Worm (Caenorhabditis elegans) whole organism, early embryonic: ENCODE results near the gene C07A9.9.
A peak's percentile ranks its signal among the peaks of the same experiment; 100 is the strongest.

Experiments used
- B0310.2 ChIP-seq: sonication (generic microtip); optimal IDR thresholded peaks from 2 replicates; lab custom pipeline; 2016; ENCODE audit warnings: mild to moderate bottlenecking, missing genetic modification characterization, missing compliant biosample characterization
- F13C5.2 ChIP-seq: sonication (generic microtip); optimal IDR thresholded peaks from 2 replicates; lab custom pipeline; 2017; ENCODE audit warnings: mild to moderate bottlenecking, missing genetic modification characterization, inconsistent platforms, missing compliant biosample characterization
- aly-1 ChIP-seq: sonication (generic microtip); optimal IDR thresholded peaks from 2 replicates; lab custom pipeline; 2016; ENCODE audit warnings: missing genetic modification characterization, missing compliant biosample characterization
- ama-1 ChIP-seq: fragments of 150-350 bp; optimal IDR thresholded peaks from 2 replicates; lab custom pipeline; 2014
- ceh-13 ChIP-seq: fragments of 200-800 bp; sonication (Bioruptor generic); optimal IDR thresholded peaks from 2 replicates; lab custom pipeline; 2018; ENCODE audit warnings: mild to moderate bottlenecking, missing genetic modification characterization, missing compliant biosample characterization
- ceh-36 ChIP-seq: sonication (generic microtip); optimal IDR thresholded peaks from 2 replicates; lab custom pipeline; 2016; ENCODE audit warnings: missing genetic modification characterization, inconsistent platforms, missing compliant biosample characterization
- ets-7 ChIP-seq: sonication (generic microtip); optimal IDR thresholded peaks from 2 replicates; lab custom pipeline; 2016; ENCODE audit warnings: missing genotype, missing genetic modification characterization, missing compliant biosample characterization
- flt-1 ChIP-seq: fragments of 200-800 bp; sonication (Bioruptor generic); IDR thresholded peaks from 2 replicates; pipeline ENCODE4 v1.3.6; 2022; ENCODE audit warnings: missing genetic modification characterization, missing compliant biosample characterization
- hmbx-1 ChIP-seq: sonication (generic microtip); optimal IDR thresholded peaks from 2 replicates; lab custom pipeline; 2016; ENCODE audit warnings: mild to moderate bottlenecking, missing genetic modification characterization, missing compliant biosample characterization
- hmg-4 ChIP-seq: fragments of 200-800 bp; sonication (Bioruptor generic); optimal IDR thresholded peaks from 2 replicates; lab custom pipeline; 2018; ENCODE audit warnings: mild to moderate bottlenecking, missing genetic modification characterization, missing compliant biosample characterization
- hnd-1 ChIP-seq: sonication (generic microtip); optimal IDR thresholded peaks from 2 replicates; lab custom pipeline; 2016; ENCODE audit warnings: missing genetic modification characterization, missing compliant biosample characterization
- pes-1 ChIP-seq: fragments of 200-800 bp; sonication (Bioruptor generic); IDR thresholded peaks from 2 replicates; pipeline ENCODE4 v1.3.6; 2022; ENCODE audit warnings: missing genetic modification reagents, missing genetic modification characterization, missing compliant biosample characterization
- scrt-1 ChIP-seq: fragments of 200-800 bp; sonication (Bioruptor generic); IDR thresholded peaks from 2 replicates; pipeline ENCODE4 v1.3.6; 2022; ENCODE audit warnings: missing genetic modification characterization, missing compliant biosample characterization
- sea-1 ChIP-seq: fragments of 200-800 bp; sonication (Bioruptor generic); conservative IDR thresholded peaks from 2 replicates; pipeline ENCODE4 v1.3.6; 2022; ENCODE audit warnings: missing genetic modification characterization, missing compliant biosample characterization
- tbx-11 ChIP-seq: fragments of 200-800 bp; sonication (Bioruptor generic); IDR thresholded peaks from 2 replicates; pipeline ENCODE4 v1.3.6; 2022; ENCODE audit warnings: missing genetic modification characterization, missing compliant biosample characterization
- tbx-37 ChIP-seq: fragments of 200-800 bp; sonication (Bioruptor generic); conservative IDR thresholded peaks from 2 replicates; pipeline ENCODE4 v1.3.6; 2022; ENCODE audit warnings: missing genetic modification reagents, missing genetic modification characterization, missing compliant biosample characterization
- tra-4 ChIP-seq: sonication (generic microtip); optimal IDR thresholded peaks from 2 replicates; lab custom pipeline; 2017; ENCODE audit warnings: missing genetic modification characterization, missing compliant biosample characterization

C07A9.9 gene

ce11 chrIII:9646440-9647021 is 20.9 kb downstream of the C07A9.9 start:
- no peak for TF ChIP-seq tbx-11 (GFP tag; lab: Robert Waterston, UW)
- TF ChIP-seq flt-1 (GFP tag; lab: Robert Waterston, UW), result no peak
- TF ChIP-seq aly-1 (tag; lab: Kevin White, UChicago), result no peak
- no peak for TF ChIP-seq hnd-1 (tag; lab: Kevin White, UChicago)
- no peak for TF ChIP-seq pes-1
- no peak for TF ChIP-seq hmg-4
- TF ChIP-seq tra-4 (tag; lab: Kevin White, UChicago), result no peak
- no peak for TF ChIP-seq ama-1 (lab: Kevin White, UChicago)
- no peak for TF ChIP-seq ets-7 (tag; lab: Kevin White, UChicago)
- no peak for TF ChIP-seq tbx-37 (GFP tag; lab: Robert Waterston, UW)
- TF ChIP-seq ceh-36 (tag; lab: Kevin White, UChicago), result no peak
- TF ChIP-seq B0310.2 (tag; lab: Kevin White, UChicago), result no peak
- TF ChIP-seq sea-1, result no peak
- TF ChIP-seq scrt-1 (GFP tag; lab: Robert Waterston, UW), result no peak
- TF ChIP-seq F13C5.2, result no peak
- TF ChIP-seq hmbx-1 (tag; lab: Kevin White, UChicago), result no peak
- no peak for TF ChIP-seq ceh-13 (GFP tag; lab: Kevin White, UChicago)

ce11 chrIII:9645099-9645498 is 22.3 kb downstream of the C07A9.9 start:
- no peak for TF ChIP-seq F13C5.2
- TF ChIP-seq hnd-1 (tag; lab: Kevin White, UChicago), result no peak
- TF ChIP-seq tbx-37 (GFP tag; lab: Robert Waterston, UW), result no peak
- TF ChIP-seq ceh-13 (GFP tag; lab: Kevin White, UChicago), result no peak
- no peak for TF ChIP-seq hmbx-1 (tag; lab: Kevin White, UChicago)
- no peak for TF ChIP-seq aly-1 (tag; lab: Kevin White, UChicago)
- no peak for TF ChIP-seq pes-1
- TF ChIP-seq ama-1 (lab: Kevin White, UChicago), result no peak
- no peak for TF ChIP-seq B0310.2 (tag; lab: Kevin White, UChicago)
- no peak for TF ChIP-seq scrt-1 (GFP tag; lab: Robert Waterston, UW)
- no peak for TF ChIP-seq ceh-36 (tag; lab: Kevin White, UChicago)
- no peak for TF ChIP-seq tbx-11 (GFP tag; lab: Robert Waterston, UW)

ce11 chrIII:9642110-9642509 is 25.3 kb downstream of the C07A9.9 start:
- TF ChIP-seq flt-1 (GFP tag; lab: Robert Waterston, UW) (no peak), tbx-11 (GFP tag; lab: Robert Waterston, UW) (no peak), hnd-1 (tag; lab: Kevin White, UChicago) (no peak), ets-7 (tag; lab: Kevin White, UChicago) (no peak), hmg-4 (peak; percentile 6), ceh-13 (GFP tag; lab: Kevin White, UChicago) (no peak), pes-1 (no peak), B0310.2 (tag; lab: Kevin White, UChicago) (no peak)

ce11 chrIII:9639281-9640050 is 28.0 kb downstream of the C07A9.9 start:
- no peak for TF ChIP-seq tbx-37 (GFP tag; lab: Robert Waterston, UW)

DNA sequence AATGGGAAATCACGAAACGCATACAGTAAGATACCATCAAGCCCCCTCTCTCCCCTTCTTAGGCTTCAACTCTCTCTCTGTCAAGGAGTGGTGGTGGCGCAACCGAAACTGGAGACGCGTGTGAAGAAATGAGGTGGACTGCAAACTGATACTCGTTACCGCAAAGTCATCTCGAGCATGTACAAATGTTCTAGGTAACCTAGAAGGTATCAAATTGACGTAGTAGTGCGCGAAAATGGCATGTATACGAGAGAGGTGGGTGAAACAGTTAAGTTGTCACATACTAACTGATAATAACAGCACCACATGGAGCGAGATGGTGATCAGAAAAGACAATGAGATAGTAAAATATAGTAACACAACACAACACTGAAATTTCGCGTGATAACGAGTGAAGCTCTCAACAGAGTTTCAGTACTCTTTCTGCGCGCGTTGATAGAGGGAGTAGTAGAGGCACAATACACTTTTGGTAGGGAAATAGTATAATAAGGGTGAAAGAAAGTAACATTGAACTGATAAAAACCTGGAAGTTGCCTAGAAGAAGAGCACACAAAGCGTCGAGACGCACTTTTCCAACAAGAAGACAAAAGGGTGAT is 29.2 kb downstream of the C07A9.9 start:
- no peak for TF ChIP-seq ceh-36 (tag; lab: Kevin White, UChicago)
- TF ChIP-seq aly-1 (tag; lab: Kevin White, UChicago), result no peak
- TF ChIP-seq sea-1, result no peak
- TF ChIP-seq ceh-13 (GFP tag; lab: Kevin White, UChicago), result no peak
- TF ChIP-seq hnd-1 (tag; lab: Kevin White, UChicago), result no peak
- no peak for TF ChIP-seq flt-1 (GFP tag; lab: Robert Waterston, UW)
- TF ChIP-seq tbx-11 (GFP tag; lab: Robert Waterston, UW), result no peak
- TF ChIP-seq hmbx-1 (tag; lab: Kevin White, UChicago), result no peak
- no peak for TF ChIP-seq tbx-37 (GFP tag; lab: Robert Waterston, UW)
- TF ChIP-seq tra-4 (tag; lab: Kevin White, UChicago), result no peak
- no peak for TF ChIP-seq pes-1

DNA sequence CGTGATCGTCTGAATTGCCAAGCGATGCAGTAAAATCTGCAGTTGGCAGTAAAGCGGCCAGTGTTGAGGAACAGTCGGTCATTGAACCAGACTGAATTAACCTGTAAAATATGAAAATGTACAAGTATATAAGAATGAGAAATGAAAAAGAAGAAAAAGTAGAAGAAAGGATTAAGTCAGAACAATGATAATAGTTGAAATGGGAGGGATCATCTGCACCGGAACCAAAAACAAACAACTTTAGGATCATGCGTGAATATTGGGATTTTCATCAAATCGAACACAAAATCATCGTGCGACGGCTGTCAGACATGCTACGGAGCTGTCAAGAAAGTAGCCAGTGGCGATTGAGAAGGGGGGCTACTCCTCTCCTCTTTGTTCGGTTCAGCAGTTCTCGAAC is 30.4 kb downstream of the C07A9.9 start, which contains the start of gene gei-13:
Gene gei-13 (minus strand): TSS at position 101 of the 400 bp plus-strand sequence.
- TF ChIP-seq ceh-36 (tag; lab: Kevin White, UChicago) (no peak), scrt-1 (GFP tag; lab: Robert Waterston, UW) (no peak)

DNA sequence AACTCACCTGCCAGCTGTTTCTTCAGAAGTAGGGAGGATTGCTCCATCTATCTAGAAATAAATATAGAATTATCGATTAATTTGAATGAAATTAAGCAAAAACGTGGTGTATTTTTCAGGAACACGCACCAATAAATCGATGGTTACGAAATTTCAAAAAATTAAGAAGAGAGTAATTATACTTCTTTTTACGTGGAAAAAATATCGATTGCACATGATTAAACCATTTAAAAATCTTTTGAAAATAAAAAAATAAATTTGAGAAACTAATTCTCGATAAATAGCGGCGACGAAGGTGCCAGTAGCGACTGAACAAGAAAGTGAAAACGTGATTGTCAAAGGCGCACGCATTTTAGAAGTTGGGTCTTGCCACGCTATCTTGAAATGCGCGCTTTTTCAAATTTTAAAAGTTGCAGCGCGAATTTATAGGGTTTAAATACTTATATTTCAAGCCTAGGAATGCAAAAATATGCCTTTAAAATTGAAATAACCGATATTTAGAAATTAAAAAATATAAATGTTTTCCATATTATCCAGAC is 36.3 kb downstream of the C07A9.9 start, which contains the start of gene ubc-7:
Gene ubc-7 (minus strand): TSS at position 51 of the 539 bp plus-strand sequence.
- TF ChIP-seq scrt-1 (GFP tag; lab: Robert Waterston, UW) (no peak), F13C5.2 (peak; percentile 56), sea-1 (no peak), hmg-4 (no peak)
